Worm (Caenorhabditis elegans) whole organism, L2 larva: ENCODE measurements around the gene Y55D9A.2.

Experiments
- ceh-16 ChIP-seq: fragments of 150-350 bp; optimal IDR thresholded peaks from 2 replicates; lab custom pipeline; 2014; ENCODE audit warnings: missing biosample characterization, missing genetic modification characterization
- elt-1 ChIP-seq: fragments of 150-350 bp; optimal IDR thresholded peaks from 2 replicates; lab custom pipeline; 2014; ENCODE audit warnings: missing biosample characterization, missing genetic modification characterization
- fos-1 ChIP-seq: fragments of 150-350 bp; optimal IDR thresholded peaks from 2 replicates; lab custom pipeline; 2014; ENCODE audit warnings: missing biosample characterization, missing genetic modification characterization
- lin-13 ChIP-seq: fragments of 150-350 bp; optimal IDR thresholded peaks from 2 replicates; lab custom pipeline; 2014; ENCODE audit warnings: missing biosample characterization, missing genetic modification reagents, missing genetic modification characterization
- nhr-10 ChIP-seq: sonication (generic microtip); optimal IDR thresholded peaks from 2 replicates; lab custom pipeline; 2017; ENCODE audit warnings: missing biosample characterization, missing genetic modification characterization
- nhr-25 ChIP-seq: fragments of 150-350 bp; sonication (generic microtip); optimal IDR thresholded peaks from 3 replicates; lab custom pipeline; 2014; ENCODE audit warnings: missing biosample characterization, missing genetic modification characterization
- unc-62 ChIP-seq: fragments of 150-350 bp; optimal IDR thresholded peaks from 2 replicates; lab custom pipeline; 2014; ENCODE audit warnings: missing biosample characterization, missing genetic modification reagents, missing genetic modification characterization
- zag-1 ChIP-seq: fragments of 150-350 bp; optimal IDR thresholded peaks from 2 replicates; lab custom pipeline; 2014; ENCODE audit warnings: missing biosample characterization, missing genetic modification characterization
- ztf-4 ChIP-seq: fragments of 150-350 bp; optimal IDR thresholded peaks from 2 replicates; lab custom pipeline; 2014; ENCODE audit warnings: missing biosample characterization, missing genetic modification characterization

DNA sequence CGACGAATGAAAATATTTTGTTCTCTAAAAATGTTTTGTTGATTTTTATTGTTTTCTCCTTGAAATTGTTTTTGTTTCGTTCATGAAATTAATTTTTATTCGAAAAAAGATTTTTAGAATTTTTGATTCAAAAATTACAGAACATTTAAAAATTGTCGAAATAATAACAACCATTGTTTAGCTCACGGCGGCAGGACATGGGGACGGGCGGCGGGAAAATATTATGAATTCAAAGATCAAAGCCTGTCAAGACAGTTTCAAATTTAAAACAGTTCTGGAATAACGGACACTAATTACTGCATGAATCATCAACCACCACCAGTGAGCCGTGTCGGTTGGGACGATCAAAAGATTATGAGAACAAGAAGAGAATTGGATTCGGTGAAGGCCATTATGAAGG, 44.7 kb downstream of the Y55D9A.2 start, which contains the start of gene snb-7:
- TF ChIP-seq ztf-4 (no peak), fos-1 (no peak), nhr-25 (tag; lab: Kevin White, UChicago) (no peak), elt-1 (tag; lab: Kevin White, UChicago) (no peak), unc-62 (GFP tag; lab: Kevin White, UChicago) (no peak), nhr-10 (no peak), lin-13 (GFP tag; lab: Kevin White, UChicago) (no peak), ceh-16 (no peak), zag-1 (no peak)
